Worm (Caenorhabditis elegans) whole organism, early embryonic: ENCODE data around the gene T04C12.8.

Experiments used
- B0310.2 ChIP-seq: sonication (generic microtip); optimal IDR thresholded peaks from 2 replicates; lab custom pipeline; 2016; ENCODE audit warnings: mild to moderate bottlenecking, missing genetic modification characterization, missing compliant biosample characterization
- ama-1 ChIP-seq: fragments of 150-350 bp; optimal IDR thresholded peaks from 2 replicates; lab custom pipeline; 2014
- ceh-36 ChIP-seq: sonication (generic microtip); optimal IDR thresholded peaks from 2 replicates; lab custom pipeline; 2016; ENCODE audit warnings: missing genetic modification characterization, inconsistent platforms, missing compliant biosample characterization
- flt-1 ChIP-seq: fragments of 200-800 bp; sonication (Bioruptor generic); IDR thresholded peaks from 2 replicates; pipeline ENCODE4 v1.3.6; 2022; ENCODE audit warnings: missing genetic modification characterization, missing compliant biosample characterization
- hmbx-1 ChIP-seq: sonication (generic microtip); optimal IDR thresholded peaks from 2 replicates; lab custom pipeline; 2016; ENCODE audit warnings: mild to moderate bottlenecking, missing genetic modification characterization, missing compliant biosample characterization
- hmg-4 ChIP-seq: fragments of 200-800 bp; sonication (Bioruptor generic); optimal IDR thresholded peaks from 2 replicates; lab custom pipeline; 2018; ENCODE audit warnings: mild to moderate bottlenecking, missing genetic modification characterization, missing compliant biosample characterization
- sea-1 ChIP-seq: fragments of 200-800 bp; sonication (Bioruptor generic); conservative IDR thresholded peaks from 2 replicates; pipeline ENCODE4 v1.3.6; 2022; ENCODE audit warnings: missing genetic modification characterization, missing compliant biosample characterization
- tbx-11 ChIP-seq: fragments of 200-800 bp; sonication (Bioruptor generic); IDR thresholded peaks from 2 replicates; pipeline ENCODE4 v1.3.6; 2022; ENCODE audit warnings: missing genetic modification characterization, missing compliant biosample characterization

DNA sequence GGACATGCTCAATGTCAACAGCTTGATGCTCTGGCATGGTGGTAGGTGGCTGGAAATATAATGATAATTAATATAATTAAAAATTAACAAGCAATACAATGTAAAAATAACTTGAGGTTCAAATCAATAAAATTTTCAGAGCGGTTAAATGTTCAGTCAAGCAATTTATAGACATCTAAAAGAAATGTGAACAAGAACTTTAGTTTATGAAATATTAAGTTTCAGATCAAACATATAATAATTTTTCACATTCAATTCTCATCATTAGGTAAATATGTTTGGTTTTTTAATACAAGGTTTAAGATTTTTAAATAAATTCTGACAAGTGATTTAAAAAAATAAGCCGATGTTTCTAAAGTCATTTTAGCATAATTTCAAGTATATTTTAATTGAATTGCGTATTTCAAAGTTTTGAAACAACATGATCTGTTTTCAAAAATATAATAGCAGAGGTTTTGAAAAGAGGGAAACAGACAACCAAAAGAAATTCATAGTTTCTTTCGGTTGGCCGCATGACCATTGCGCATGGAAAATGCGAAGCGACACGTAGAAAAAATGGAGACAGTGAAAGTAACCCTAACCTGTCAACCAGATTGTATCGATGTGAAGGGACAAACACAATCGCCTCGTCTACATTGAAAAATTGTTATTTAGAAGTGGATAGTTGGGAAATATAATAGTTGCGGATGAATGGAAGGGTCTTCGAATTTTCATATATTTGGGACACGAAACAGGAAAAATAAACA, 8.7 kb downstream of the T04C12.8 start, which contains the start of gene T04C12.11:
- TF ChIP-seq tbx-11 (GFP tag; lab: Robert Waterston, UW) (no peak), ama-1 (lab: Kevin White, UChicago) (no peak), sea-1 (no peak), B0310.2 (no peak), hmg-4 (no peak), hmbx-1 (tag; lab: Kevin White, UChicago) (no peak), flt-1 (GFP tag; lab: Robert Waterston, UW) (no peak), ceh-36 (no peak)
